Worm (Caenorhabditis elegans) whole organism, L4 larva: ENCODE measurements around the gene AC3.5.

Experiments used
- F44E2.7 ChIP-seq: fragments of 200-800 bp; sonication (Bioruptor generic); IDR thresholded peaks from 2 replicates; pipeline ENCODE4 v2.1.2; 2022; ENCODE audit warnings: missing genetic modification characterization, missing compliant biosample characterization
- F49E8.2 ChIP-seq: sonication (generic microtip); optimal IDR thresholded peaks from 2 replicates; lab custom pipeline; 2016; ENCODE audit warnings: missing compliant biosample characterization, mild to moderate bottlenecking, missing genetic modification characterization, borderline replicate concordance
- R02D3.7 ChIP-seq: fragments of 150-350 bp; sonication (generic microtip); optimal IDR thresholded peaks from 3 replicates; lab custom pipeline; 2014; ENCODE audit warnings: missing biosample characterization, missing genetic modification characterization
- T20F7.1 ChIP-seq: fragments of 200-800 bp; sonication (Bioruptor generic); optimal IDR thresholded peaks from 2 replicates; lab custom pipeline; 2018; ENCODE audit warnings: mild to moderate bottlenecking, missing genetic modification characterization, missing compliant biosample characterization
- ZK337.2 ChIP-seq: fragments of 200-800 bp; sonication (Bioruptor generic); IDR thresholded peaks from 2 replicates; pipeline ENCODE4 v1.3.6; 2022; ENCODE audit warnings: missing genetic modification reagents, missing genetic modification characterization, missing compliant biosample characterization
- ceh-28 ChIP-seq: fragments of 150-350 bp; optimal IDR thresholded peaks from 2 replicates; lab custom pipeline; 2014; ENCODE audit warnings: missing biosample characterization, missing genetic modification reagents, missing genetic modification characterization
- ceh-82 ChIP-seq: sonication (generic microtip); optimal IDR thresholded peaks from 2 replicates; lab custom pipeline; 2017; ENCODE audit warnings: missing biosample characterization, missing genetic modification characterization
- ctbp-1 ChIP-seq: fragments of 200-800 bp; sonication (Bioruptor generic); IDR thresholded peaks from 2 replicates; pipeline ENCODE4 v1.3.6; 2022; ENCODE audit warnings: missing genetic modification reagents, missing genetic modification characterization, missing compliant biosample characterization
- daf-16 ChIP-seq, 3 experiments: sonication (generic microtip); optimal IDR thresholded peaks; 2 replicates each; lab custom pipeline; 2016 to 2017; ENCODE audit warnings: missing genetic modification characterization in 3 of 3, missing genetic modification reagents in 3 of 3, mild to moderate bottlenecking in 2 of 3, missing compliant biosample characterization in 2 of 3, missing biosample characterization in 1 of 3, moderate library complexity in 1 of 3
- dmd-6 ChIP-seq: fragments of 200-800 bp; sonication (Bioruptor generic); IDR thresholded peaks from 2 replicates; pipeline ENCODE4 v1.3.6; 2022; ENCODE audit warnings: missing genetic modification reagents, missing genetic modification characterization, missing compliant biosample characterization
- dmd-9 ChIP-seq: fragments of 200-800 bp; sonication (Bioruptor generic); IDR thresholded peaks from 2 replicates; pipeline ENCODE4 v1.3.6; 2022; ENCODE audit warnings: missing genetic modification reagents, missing genetic modification characterization, missing compliant biosample characterization
- duxl-1 ChIP-seq: sonication (generic microtip); optimal IDR thresholded peaks from 2 replicates; lab custom pipeline; 2016; ENCODE audit warnings: mild to moderate bottlenecking, missing genetic modification characterization, moderate library complexity, missing compliant biosample characterization; ENCODE audit not compliant: poor library complexity
- dve-1 ChIP-seq: sonication (generic microtip); optimal IDR thresholded peaks from 2 replicates; lab custom pipeline; 2017; ENCODE audit warnings: antibody characterized with exemption, mild to moderate bottlenecking, missing genetic modification characterization, missing compliant biosample characterization; ENCODE audit not compliant: insufficient read depth
- egl-27 ChIP-seq: sonication (generic microtip); optimal IDR thresholded peaks from 3 replicates; lab custom pipeline; 2017; ENCODE audit warnings: missing biosample characterization, missing genetic modification reagents, missing genetic modification characterization
- egl-43 ChIP-seq: fragments of 200-800 bp; sonication (Bioruptor generic); IDR thresholded peaks from 2 replicates; pipeline ENCODE4 v1.3.6; 2022; ENCODE audit warnings: missing genetic modification reagents, missing genetic modification characterization, missing compliant biosample characterization
- fkh-10 ChIP-seq: fragments of 150-350 bp; optimal IDR thresholded peaks from 2 replicates; lab custom pipeline; 2014; ENCODE audit warnings: missing biosample characterization, missing genetic modification reagents, missing genetic modification characterization
- gei-8 ChIP-seq: fragments of 200-800 bp; sonication (Bioruptor generic); optimal IDR thresholded peaks from 2 replicates; lab custom pipeline; 2018; ENCODE audit warnings: mild to moderate bottlenecking, missing genetic modification characterization, missing compliant biosample characterization
- hif-1 ChIP-seq, 2 experiments: sonication (generic microtip); optimal IDR thresholded peaks; 2 replicates each; lab custom pipeline; 2016 to 2017; ENCODE audit warnings: missing compliant biosample characterization in 2 of 2, missing genetic modification characterization in 2 of 2, missing genetic modification reagents in 2 of 2, missing genotype in 2 of 2, mild to moderate bottlenecking in 1 of 2
- hlh-11 ChIP-seq: fragments of 200-800 bp; sonication (Bioruptor generic); optimal IDR thresholded peaks from 2 replicates; lab custom pipeline; 2018; ENCODE audit warnings: mild to moderate bottlenecking, missing genetic modification characterization, missing compliant biosample characterization
- hmg-1.1 ChIP-seq: fragments of 200-800 bp; sonication (Bioruptor generic); IDR thresholded peaks from 2 replicates; pipeline ENCODE4 v1.3.6; 2022; ENCODE audit warnings: missing genetic modification reagents, missing genetic modification characterization, missing compliant biosample characterization
- jun-1 ChIP-seq: fragments of 150-350 bp; optimal IDR thresholded peaks from 2 replicates; lab custom pipeline; 2014; ENCODE audit warnings: missing biosample characterization, missing genetic modification reagents, missing genetic modification characterization
- lin-39 ChIP-seq: fragments of 150-350 bp; optimal IDR thresholded peaks from 2 replicates; lab custom pipeline; 2014; ENCODE audit warnings: missing biosample characterization, missing genetic modification reagents, missing genetic modification characterization
- lir-3 ChIP-seq: sonication (generic microtip); optimal IDR thresholded peaks from 2 replicates; lab custom pipeline; 2016; ENCODE audit warnings: mild to moderate bottlenecking, missing genetic modification characterization, missing compliant biosample characterization
- mdl-1 ChIP-seq, 2 experiments: fragments of 150-350 bp in 1 of 2; sonication (generic microtip) in 1 of 2; optimal IDR thresholded peaks; 2 replicates each; lab custom pipeline; 2014 to 2017; ENCODE audit warnings: missing biosample characterization in 2 of 2, missing genetic modification characterization in 2 of 2
- mdt-29 ChIP-seq: fragments of 200-800 bp; sonication (Bioruptor generic); IDR thresholded peaks from 2 replicates; pipeline ENCODE4 v1.3.6; 2022; ENCODE audit warnings: missing genetic modification reagents, missing genetic modification characterization, missing compliant biosample characterization
- mep-1 ChIP-seq: fragments of 150-350 bp; sonication (generic microtip); optimal IDR thresholded peaks from 3 replicates; lab custom pipeline; 2014; ENCODE audit warnings: missing biosample characterization, missing genetic modification characterization
- mes-2 ChIP-seq: sonication (generic microtip); optimal IDR thresholded peaks from 2 replicates; lab custom pipeline; 2016; ENCODE audit warnings: missing genotype, mild to moderate bottlenecking, missing genetic modification characterization, missing compliant biosample characterization; ENCODE audit not compliant: poor library complexity, severe bottlenecking
- mxl-2 ChIP-seq: fragments of 200-800 bp; sonication (Bioruptor generic); conservative IDR thresholded peaks from 2 replicates; pipeline ENCODE4 v1.3.6; 2022; ENCODE audit warnings: missing genetic modification reagents, missing genetic modification characterization, missing compliant biosample characterization
- mxl-3 ChIP-seq: fragments of 200-800 bp; sonication (Bioruptor generic); optimal IDR thresholded peaks from 2 replicates; lab custom pipeline; 2018; ENCODE audit warnings: mild to moderate bottlenecking, missing genetic modification characterization, missing compliant biosample characterization
- nhr-28 ChIP-seq: fragments of 150-350 bp; optimal IDR thresholded peaks from 2 replicates; lab custom pipeline; 2014; ENCODE audit warnings: missing biosample characterization, missing genetic modification characterization
- nhr-48 ChIP-seq: sonication (generic microtip); optimal IDR thresholded peaks from 2 replicates; lab custom pipeline; 2016; ENCODE audit warnings: mild to moderate bottlenecking, missing genetic modification characterization, missing compliant biosample characterization
- nhr-77 ChIP-seq: fragments of 150-350 bp; optimal IDR thresholded peaks from 2 replicates; lab custom pipeline; 2014; ENCODE audit warnings: missing biosample characterization, missing genetic modification characterization
- php-3 ChIP-seq: fragments of 200-800 bp; sonication (Bioruptor generic); IDR thresholded peaks from 2 replicates; pipeline ENCODE4 v1.3.6; 2022; ENCODE audit warnings: missing genetic modification reagents, missing genetic modification characterization, missing compliant biosample characterization
- skn-1 ChIP-seq: fragments of 150-350 bp; optimal IDR thresholded peaks from 2 replicates; lab custom pipeline; 2014; ENCODE audit warnings: missing biosample characterization, missing genetic modification characterization
- snpc-1.2 ChIP-seq: fragments of 200-800 bp; sonication (Bioruptor generic); IDR thresholded peaks from 2 replicates; pipeline ENCODE4 v1.3.6; 2022; ENCODE audit warnings: missing genetic modification reagents, missing genetic modification characterization, missing compliant biosample characterization
- snpc-4 ChIP-seq: fragments of 150-350 bp; optimal IDR thresholded peaks from 2 replicates; lab custom pipeline; 2014; ENCODE audit warnings: missing biosample characterization, missing genetic modification characterization
- spr-1 ChIP-seq: sonication (generic microtip); optimal IDR thresholded peaks from 2 replicates; lab custom pipeline; 2016; ENCODE audit warnings: mild to moderate bottlenecking, missing genetic modification characterization, missing compliant biosample characterization
- spr-3 ChIP-seq: fragments of 200-800 bp; sonication (Bioruptor generic); optimal IDR thresholded peaks from 2 replicates; lab custom pipeline; 2018; ENCODE audit warnings: mild to moderate bottlenecking, missing genetic modification characterization, missing compliant biosample characterization
- tra-1 ChIP-seq: fragments of 200-800 bp; sonication (Bioruptor generic); IDR thresholded peaks from 2 replicates; pipeline ENCODE4 v1.3.6; 2022; ENCODE audit warnings: missing genetic modification reagents, missing genetic modification characterization, missing compliant biosample characterization
- unc-39 ChIP-seq: sonication (generic microtip); optimal IDR thresholded peaks from 2 replicates; lab custom pipeline; 2017; ENCODE audit warnings: missing biosample characterization, missing genetic modification characterization
- zfp-3 ChIP-seq: fragments of 200-800 bp; sonication (Bioruptor generic); conservative IDR thresholded peaks from 2 replicates; pipeline ENCODE4 v1.3.6; 2022; ENCODE audit warnings: missing genetic modification reagents, missing genetic modification characterization, missing compliant biosample characterization
- zip-11 ChIP-seq: fragments of 200-800 bp; sonication (Bioruptor generic); IDR thresholded peaks from 2 replicates; pipeline ENCODE4 v1.3.6; 2022; ENCODE audit warnings: missing genetic modification characterization, missing compliant biosample characterization
- zip-2 ChIP-seq: fragments of 150-350 bp; optimal IDR thresholded peaks from 2 replicates; lab custom pipeline; 2014; ENCODE audit warnings: missing biosample characterization, missing genetic modification characterization

AC3.5 gene

ce11 chrV:10355773-10356335 lies 32.5 kb upstream of the AC3.5 start, which contains the start of gene sluh-7 (continued):
- TF ChIP-seq duxl-1 (tag; lab: Kevin White, UChicago) (peak; percentile 49), gei-8 (GFP tag; lab: Kevin White, UChicago) (no peak), T20F7.1 (peak; percentile 69), spr-1 (tag; lab: Kevin White, UChicago) (no peak), lir-3 (tag; lab: Kevin White, UChicago) (no peak), hlh-11 (tag; lab: Kevin White, UChicago) (peak; percentile 42), ZK337.2 (GFP tag; lab: Robert Waterston, UW) (peak; percentile 84), daf-16 (GFP tag; optimal IDR thresholded peaks at IDR 0.05; lab: Kevin White, UChicago) (no peak), daf-16 (tag; optimal IDR thresholded peaks at IDR 0.05; lab: Kevin White, UChicago) (peak; percentile 52), zip-2 (tag; lab: Kevin White, UChicago) (no peak), zip-11 (GFP tag; lab: Robert Waterston, UW) (no peak), tra-1 (GFP tag; lab: Robert Waterston, UW) (no peak), php-3 (GFP tag; lab: Robert Waterston, UW) (no peak), mep-1 (tag; lab: Kevin White, UChicago) (peak; percentile 70), hif-1 (tag; optimal IDR thresholded peaks at IDR 0.05; lab: Kevin White, UChicago) (peak in 1 of 2 experiments; percentile 88), hmg-1.1 (GFP tag; lab: Robert Waterston, UW) (0 out of 2 replicates have a peak, but pooled peaks have one; percentile 12), ceh-82 (tag; lab: Kevin White, UChicago) (no peak), mxl-3 (GFP tag; lab: Kevin White, UChicago) (no peak), zfp-3 (GFP tag; lab: Robert Waterston, UW) (no peak), egl-43 (GFP tag; lab: Robert Waterston, UW) (no peak), egl-27 (no peak), dmd-9 (GFP tag; lab: Robert Waterston, UW) (peak; percentile 82), mdt-29 (GFP tag; lab: Robert Waterston, UW) (no peak), mes-2 (tag; lab: Kevin White, UChicago) (peak; percentile 99), lin-39 (tag; lab: Kevin White, UChicago) (no peak), unc-39 (tag; lab: Kevin White, UChicago) (no peak), mdl-1 (tag; optimal IDR thresholded peaks at IDR 0.05; lab: Kevin White, UChicago) (no peak), spr-3 (GFP tag; lab: Kevin White, UChicago) (no peak), nhr-77 (tag; lab: Kevin White, UChicago) (no peak), mxl-2 (GFP tag; lab: Robert Waterston, UW) (no peak), F44E2.7 (GFP tag; lab: Robert Waterston, UW) (no peak), nhr-28 (tag; lab: Kevin White, UChicago) (peak; percentile 30), skn-1 (tag; lab: Kevin White, UChicago) (no peak), R02D3.7 (tag; lab: Kevin White, UChicago) (no peak), snpc-4 (no peak), F49E8.2 (tag; lab: Kevin White, UChicago) (no peak), ctbp-1 (GFP tag; lab: Robert Waterston, UW) (no peak), nhr-48 (tag; lab: Kevin White, UChicago) (peak; percentile 6), jun-1 (tag; lab: Kevin White, UChicago) (no peak), dmd-6 (GFP tag; lab: Robert Waterston, UW) (peak; percentile 56; the same call in 1 of the 2 replicates), dve-1 (tag; lab: Kevin White, UChicago) (peak; percentile 74), fkh-10 (no peak), snpc-1.2 (no peak), ceh-28 (tag; lab: Kevin White, UChicago) (no peak)
